Worm (Caenorhabditis elegans) whole organism, early embryonic: ENCODE measurements around the gene F43C11.8.

Experiments used
- B0310.2 ChIP-seq: sonication (generic microtip); optimal IDR thresholded peaks from 2 replicates; lab custom pipeline; 2016; ENCODE audit warnings: mild to moderate bottlenecking, missing genetic modification characterization, missing compliant biosample characterization
- F13C5.2 ChIP-seq: sonication (generic microtip); optimal IDR thresholded peaks from 2 replicates; lab custom pipeline; 2017; ENCODE audit warnings: mild to moderate bottlenecking, missing genetic modification characterization, inconsistent platforms, missing compliant biosample characterization
- aly-1 ChIP-seq: sonication (generic microtip); optimal IDR thresholded peaks from 2 replicates; lab custom pipeline; 2016; ENCODE audit warnings: missing genetic modification characterization, missing compliant biosample characterization
- ama-1 ChIP-seq: fragments of 150-350 bp; optimal IDR thresholded peaks from 2 replicates; lab custom pipeline; 2014
- ceh-13 ChIP-seq: fragments of 200-800 bp; sonication (Bioruptor generic); optimal IDR thresholded peaks from 2 replicates; lab custom pipeline; 2018; ENCODE audit warnings: mild to moderate bottlenecking, missing genetic modification characterization, missing compliant biosample characterization
- ceh-36 ChIP-seq: sonication (generic microtip); optimal IDR thresholded peaks from 2 replicates; lab custom pipeline; 2016; ENCODE audit warnings: missing genetic modification characterization, inconsistent platforms, missing compliant biosample characterization
- ets-7 ChIP-seq: sonication (generic microtip); optimal IDR thresholded peaks from 2 replicates; lab custom pipeline; 2016; ENCODE audit warnings: missing genotype, missing genetic modification characterization, missing compliant biosample characterization
- flt-1 ChIP-seq: fragments of 200-800 bp; sonication (Bioruptor generic); IDR thresholded peaks from 2 replicates; pipeline ENCODE4 v1.3.6; 2022; ENCODE audit warnings: missing genetic modification characterization, missing compliant biosample characterization
- hmbx-1 ChIP-seq: sonication (generic microtip); optimal IDR thresholded peaks from 2 replicates; lab custom pipeline; 2016; ENCODE audit warnings: mild to moderate bottlenecking, missing genetic modification characterization, missing compliant biosample characterization
- hmg-4 ChIP-seq: fragments of 200-800 bp; sonication (Bioruptor generic); optimal IDR thresholded peaks from 2 replicates; lab custom pipeline; 2018; ENCODE audit warnings: mild to moderate bottlenecking, missing genetic modification characterization, missing compliant biosample characterization
- hnd-1 ChIP-seq: sonication (generic microtip); optimal IDR thresholded peaks from 2 replicates; lab custom pipeline; 2016; ENCODE audit warnings: missing genetic modification characterization, missing compliant biosample characterization
- pes-1 ChIP-seq: fragments of 200-800 bp; sonication (Bioruptor generic); IDR thresholded peaks from 2 replicates; pipeline ENCODE4 v1.3.6; 2022; ENCODE audit warnings: missing genetic modification reagents, missing genetic modification characterization, missing compliant biosample characterization
- scrt-1 ChIP-seq: fragments of 200-800 bp; sonication (Bioruptor generic); IDR thresholded peaks from 2 replicates; pipeline ENCODE4 v1.3.6; 2022; ENCODE audit warnings: missing genetic modification characterization, missing compliant biosample characterization
- sea-1 ChIP-seq: fragments of 200-800 bp; sonication (Bioruptor generic); conservative IDR thresholded peaks from 2 replicates; pipeline ENCODE4 v1.3.6; 2022; ENCODE audit warnings: missing genetic modification characterization, missing compliant biosample characterization
- tbx-11 ChIP-seq: fragments of 200-800 bp; sonication (Bioruptor generic); IDR thresholded peaks from 2 replicates; pipeline ENCODE4 v1.3.6; 2022; ENCODE audit warnings: missing genetic modification characterization, missing compliant biosample characterization
- tbx-37 ChIP-seq: fragments of 200-800 bp; sonication (Bioruptor generic); conservative IDR thresholded peaks from 2 replicates; pipeline ENCODE4 v1.3.6; 2022; ENCODE audit warnings: missing genetic modification reagents, missing genetic modification characterization, missing compliant biosample characterization
- tra-4 ChIP-seq: sonication (generic microtip); optimal IDR thresholded peaks from 2 replicates; lab custom pipeline; 2017; ENCODE audit warnings: missing genetic modification characterization, missing compliant biosample characterization

F43C11.8 gene

DNA sequence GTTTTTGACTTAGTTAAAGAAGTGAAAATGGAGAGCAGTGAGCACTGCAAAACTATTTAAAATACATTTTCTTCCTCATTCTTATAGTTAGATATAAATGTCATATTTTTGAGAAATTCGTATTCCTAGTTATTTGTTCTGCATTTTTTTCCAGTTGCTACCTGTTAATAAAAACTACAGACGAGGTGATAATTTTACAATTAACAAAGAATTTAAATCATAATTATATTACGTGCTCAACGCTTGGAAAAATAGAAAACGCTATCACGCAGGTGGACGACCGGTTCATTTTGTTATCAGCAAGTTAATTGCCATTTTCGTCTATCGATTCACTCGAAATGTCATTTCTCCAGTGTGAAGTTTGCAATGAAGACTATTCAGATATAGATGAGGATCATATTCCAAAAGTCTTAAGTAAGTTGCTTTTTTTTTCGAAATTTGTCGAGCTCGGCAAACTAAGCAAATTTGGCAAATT, 14.4 kb upstream of the F43C11.8 start, which contains the start of the genes ZK1240.5 and ZK1240.9:
TSS of gene ZK1240.5 (minus strand) at position 51 of the 475 bp plus-strand sequence.
TSS of gene ZK1240.9 (plus strand) at position 307 of the 475 bp plus-strand sequence.
- no peak for TF ChIP-seq F13C5.2 (tag; lab: Kevin White, UChicago)
- TF ChIP-seq B0310.2, result no peak

DNA sequence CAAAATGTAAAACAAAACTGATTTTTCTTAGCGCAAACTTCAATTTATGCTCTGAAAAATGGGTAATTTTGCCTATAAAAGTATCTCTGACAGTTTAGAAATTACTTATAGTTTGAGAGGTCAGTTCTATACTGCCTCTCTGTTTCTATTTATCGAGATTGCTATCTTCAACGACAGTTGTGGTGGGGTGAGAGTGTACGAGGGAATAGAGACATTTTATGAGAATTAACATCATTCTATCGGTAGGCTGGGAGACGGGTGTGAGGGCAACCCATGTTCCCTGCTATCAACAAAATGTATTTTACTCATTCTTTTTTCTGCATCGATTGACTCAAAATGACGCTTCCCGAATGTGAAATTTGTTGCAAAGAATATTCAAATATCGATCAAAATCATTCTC, 12.2 kb upstream of the F43C11.8 start, which contains the start of gene ZK1240.3:
TSS of gene ZK1240.3 (plus strand) at position 238 of the 400 bp plus-strand sequence.
- TF ChIP-seq ceh-36 (tag; lab: Kevin White, UChicago), result no peak
- TF ChIP-seq tbx-11 (GFP tag; lab: Robert Waterston, UW), result no peak
- no peak for TF ChIP-seq hnd-1 (tag; lab: Kevin White, UChicago)
- no peak for TF ChIP-seq tbx-37
- TF ChIP-seq tra-4 (tag; lab: Kevin White, UChicago), result no peak
- TF ChIP-seq pes-1 (GFP tag; lab: Robert Waterston, UW), result no peak
- TF ChIP-seq hmg-4 (GFP tag; lab: Kevin White, UChicago), result no peak
- no peak for TF ChIP-seq flt-1 (GFP tag; lab: Robert Waterston, UW)
- no peak for TF ChIP-seq hmbx-1 (tag; lab: Kevin White, UChicago)
- TF ChIP-seq aly-1, result no peak
- TF ChIP-seq scrt-1 (GFP tag; lab: Robert Waterston, UW), result no peak
- TF ChIP-seq ama-1 (lab: Kevin White, UChicago), result no peak
- TF ChIP-seq ets-7, result no peak
- no peak for TF ChIP-seq B0310.2

DNA sequence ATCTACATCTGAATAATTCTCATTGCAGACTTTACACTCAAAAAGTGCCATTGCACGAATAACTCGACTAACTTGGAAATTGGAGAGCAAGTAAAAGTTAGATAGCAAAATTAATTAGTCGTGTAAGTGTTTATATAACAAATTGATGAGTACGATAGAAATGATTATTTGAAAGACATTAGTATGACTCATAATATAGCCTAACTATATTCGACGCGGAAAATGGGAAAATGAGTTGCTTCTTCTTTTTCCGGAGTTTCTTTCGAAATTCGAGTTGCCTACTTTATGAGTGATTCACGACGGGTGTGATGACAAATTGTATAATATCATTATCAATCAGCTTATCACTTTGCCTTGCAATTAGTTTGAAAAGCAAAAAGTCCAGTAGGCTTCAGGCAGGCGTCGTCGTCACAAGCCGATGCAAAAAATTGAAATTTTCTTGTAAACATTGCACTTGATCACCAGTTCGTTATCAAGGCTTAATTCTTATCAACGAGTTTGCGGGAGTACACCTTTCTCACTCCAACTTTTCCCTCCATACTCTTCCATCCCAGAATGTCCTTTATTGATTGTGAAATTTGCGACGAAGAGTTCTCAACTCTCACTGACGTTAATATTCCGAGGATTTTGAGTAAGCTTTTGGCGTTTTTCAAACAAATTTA, 9.3 kb upstream of the F43C11.8 start, which contains the start of the genes ZK1240.6 and ZK1240.2:
TSS of gene ZK1240.6 (minus strand) at position 51 of the 662 bp plus-strand sequence.
TSS of gene ZK1240.2 (plus strand) at position 520 of the 662 bp plus-strand sequence.
- TF ChIP-seq tbx-11 (GFP tag; lab: Robert Waterston, UW), result no peak
- no peak for TF ChIP-seq flt-1 (GFP tag; lab: Robert Waterston, UW)
- no peak for TF ChIP-seq ceh-36 (tag; lab: Kevin White, UChicago)
- no peak for TF ChIP-seq hmg-4 (GFP tag; lab: Kevin White, UChicago)
- no peak for TF ChIP-seq B0310.2

DNA sequence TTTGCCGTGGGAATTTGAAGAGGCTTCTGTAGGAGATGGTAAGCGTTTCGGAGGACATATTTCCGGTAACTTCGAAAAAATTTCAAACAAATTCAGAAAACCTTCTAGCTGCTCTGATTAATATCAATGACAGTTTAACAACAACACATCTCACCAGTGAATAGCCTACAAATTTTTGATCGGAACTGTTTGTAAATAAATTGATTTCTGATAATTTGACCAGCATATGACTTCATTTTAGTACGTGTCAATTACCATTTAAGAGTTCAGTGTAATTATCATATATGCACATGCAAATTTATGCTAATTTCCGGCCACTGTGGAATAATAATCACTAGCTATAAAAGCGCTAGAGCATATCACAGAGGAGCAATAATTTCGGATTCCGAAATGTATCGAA, 7.4 kb upstream of the F43C11.8 start, which contains the start of gene ZK1240.11:
TSS of gene ZK1240.11 (plus strand) at position 301 of the 400 bp plus-strand sequence.
- TF ChIP-seq pes-1 (GFP tag; lab: Robert Waterston, UW) (no peak), tbx-11 (GFP tag; lab: Robert Waterston, UW) (no peak), B0310.2 (no peak), sea-1 (GFP tag; lab: Robert Waterston, UW) (no peak), ama-1 (lab: Kevin White, UChicago) (no peak), ceh-13 (no peak), flt-1 (GFP tag; lab: Robert Waterston, UW) (no peak), hmbx-1 (tag; lab: Kevin White, UChicago) (no peak), hmg-4 (GFP tag; lab: Kevin White, UChicago) (no peak), F13C5.2 (tag; lab: Kevin White, UChicago) (no peak), ceh-36 (tag; lab: Kevin White, UChicago) (no peak), ets-7 (no peak)

DNA sequence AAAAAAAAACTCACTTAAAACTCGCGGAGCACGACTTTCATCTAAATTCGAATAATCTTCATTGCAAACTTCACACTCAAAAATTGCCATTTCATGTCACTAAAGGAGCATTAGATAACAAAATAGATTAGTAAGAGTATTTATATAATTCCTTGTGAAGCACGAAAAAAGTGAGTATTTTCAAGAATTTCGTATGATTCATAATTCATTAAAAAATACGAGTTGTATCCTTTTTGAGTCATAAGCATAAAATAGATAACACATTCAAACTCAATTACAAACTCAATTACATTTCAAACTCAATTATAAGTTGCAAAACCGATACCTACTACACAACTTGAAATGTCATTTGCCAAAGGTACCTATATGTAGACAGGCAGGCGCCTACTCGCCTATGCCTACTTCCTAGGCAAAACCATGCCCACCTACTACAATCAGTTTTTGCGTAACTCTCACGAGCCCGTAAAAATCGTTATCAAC, 3.3 kb upstream of the F43C11.8 start, which contains the start of the genes ZK1240.8 and ZK1240.1:
TSS of gene ZK1240.8 (minus strand) at position 101 of the 480 bp plus-strand sequence.
TSS of gene ZK1240.1 (plus strand) at position 430 of the 480 bp plus-strand sequence.
- TF ChIP-seq aly-1, result no peak
- no peak for TF ChIP-seq tra-4 (tag; lab: Kevin White, UChicago)
- no peak for TF ChIP-seq pes-1 (GFP tag; lab: Robert Waterston, UW)
- TF ChIP-seq B0310.2, result no peak
- TF ChIP-seq tbx-11 (GFP tag; lab: Robert Waterston, UW), result no peak

DNA sequence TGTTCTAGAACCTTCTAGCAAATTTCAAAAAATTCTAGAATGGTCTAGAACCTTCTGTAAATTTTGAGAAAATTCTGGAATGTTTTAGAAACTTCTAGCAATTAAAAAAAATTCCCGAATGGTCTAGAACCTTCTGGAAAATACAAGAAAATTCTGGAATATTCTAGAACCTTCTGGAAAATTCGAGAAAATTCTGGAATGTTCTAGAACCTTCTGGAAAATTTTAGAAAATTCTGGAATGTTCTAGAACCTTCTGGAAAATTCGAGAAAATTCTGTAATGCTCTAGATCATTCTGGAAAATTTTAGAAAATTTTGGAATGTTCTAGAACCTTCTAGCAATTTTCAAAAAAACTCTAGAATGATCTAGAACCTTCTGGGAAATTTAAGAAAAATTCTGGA, 1.9 kb upstream of the F43C11.8 start:
- TF ChIP-seq sea-1 (GFP tag; lab: Robert Waterston, UW) (no peak), hmg-4 (GFP tag; lab: Kevin White, UChicago) (no peak), pes-1 (GFP tag; lab: Robert Waterston, UW) (no peak), hmbx-1 (tag; lab: Kevin White, UChicago) (no peak), ama-1 (lab: Kevin White, UChicago) (no peak), aly-1 (no peak), scrt-1 (GFP tag; lab: Robert Waterston, UW) (no peak), ceh-36 (tag; lab: Kevin White, UChicago) (no peak), ets-7 (no peak), ceh-13 (no peak), hnd-1 (tag; lab: Kevin White, UChicago) (no peak), B0310.2 (no peak), tbx-11 (GFP tag; lab: Robert Waterston, UW) (no peak)

DNA sequence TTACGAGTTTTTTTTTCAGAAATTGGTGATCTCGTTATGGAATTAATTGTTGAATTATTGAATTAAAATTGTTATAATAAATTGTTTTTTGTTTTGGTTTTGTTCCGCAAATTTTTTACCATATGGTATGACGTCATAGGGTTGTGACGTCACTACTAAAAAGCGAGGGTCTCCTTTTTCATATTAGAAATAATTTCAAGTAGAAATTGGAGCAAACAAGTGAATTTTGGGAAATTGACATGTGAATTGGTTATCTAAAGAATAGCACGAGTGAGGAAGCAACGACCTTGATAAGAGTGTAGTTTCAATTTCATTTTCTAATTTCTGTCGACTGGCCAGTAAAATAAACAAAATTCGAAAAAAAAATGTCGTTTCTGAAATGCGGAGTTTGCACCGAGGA, 3.3 kb downstream of the F43C11.8 start, which contains the start of gene F43C11.7:
TSS of gene F43C11.7 (plus strand) at position 326 of the 400 bp plus-strand sequence.
- no peak for TF ChIP-seq ets-7
- TF ChIP-seq hnd-1 (tag; lab: Kevin White, UChicago), result no peak
- no peak for TF ChIP-seq flt-1 (GFP tag; lab: Robert Waterston, UW)
- TF ChIP-seq tra-4 (tag; lab: Kevin White, UChicago), result no peak
- no peak for TF ChIP-seq F13C5.2 (tag; lab: Kevin White, UChicago)
- no peak for TF ChIP-seq B0310.2
- no peak for TF ChIP-seq ceh-13
- TF ChIP-seq sea-1 (GFP tag; lab: Robert Waterston, UW), result no peak
- TF ChIP-seq hmg-4 (GFP tag; lab: Kevin White, UChicago), result no peak
- TF ChIP-seq aly-1, result no peak
- no peak for TF ChIP-seq ama-1 (lab: Kevin White, UChicago)
- TF ChIP-seq pes-1 (GFP tag; lab: Robert Waterston, UW), result no peak
- TF ChIP-seq hmbx-1 (tag; lab: Kevin White, UChicago), result no peak
- no peak for TF ChIP-seq tbx-37
- TF ChIP-seq scrt-1 (GFP tag; lab: Robert Waterston, UW), result no peak
- no peak for TF ChIP-seq tbx-11 (GFP tag; lab: Robert Waterston, UW)
- TF ChIP-seq ceh-36 (tag; lab: Kevin White, UChicago), result no peak
